Fruit fly (Drosophila melanogaster): ENCODE measurements around the gene crp.
A peak's percentile ranks its signal among the peaks of the same experiment; 100 is the strongest.

The crp gene

dm6 chr2L:16241639-16242038, 45.9 kb downstream of the crp start, which contains the start of gene CG42818:
Gene CG42818, plus strand, starts transcription at chr2L:16241939.
- TF ChIP-seq bab1 (GFP tag; optimal IDR thresholded peaks at IDR 0.05) (no peak), CG14711 (tag; optimal IDR thresholded peaks at IDR 0.05) (no peak)

- TF ChIP-seq cic (GFP tag; optimal IDR thresholded peaks at IDR 0.05) (no peak), CG5204 (GFP tag; optimal IDR thresholded peaks at IDR 0.05) (no peak), pad (GFP tag; optimal IDR thresholded peaks at IDR 0.05) (no peak), Mnt (GFP tag; optimal IDR thresholded peaks at IDR 0.05) (peak; percentile 41)
These were observed 52.7 kb downstream of the crp start for dm6 chr2L:16234817-16235216.

DNA sequence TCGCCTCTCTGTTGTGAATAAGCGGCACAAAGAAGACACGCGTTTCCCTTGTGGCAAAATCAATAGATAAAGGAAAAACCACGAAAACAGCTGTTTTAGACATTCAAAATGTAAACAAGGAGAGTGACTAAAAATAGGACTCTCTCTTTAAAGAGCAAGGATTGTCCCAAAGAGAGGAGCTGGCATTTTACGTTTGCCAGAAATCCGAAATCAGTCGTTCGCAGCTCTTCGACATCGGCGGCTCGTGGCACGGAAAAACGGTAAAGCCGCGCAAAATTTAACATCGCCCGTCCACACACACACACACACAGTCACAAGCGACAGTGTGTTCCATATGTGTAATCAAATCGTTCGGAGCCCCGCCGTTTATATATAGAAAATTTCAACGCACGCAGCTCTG, 56.3 kb downstream of the crp start, which contains the start of gene Ca-Ma2d:
TSS of gene Ca-Ma2d (plus strand) at position 211 of the 400 bp plus-strand sequence.
- TF ChIP-seq ovo (GFP tag; optimal IDR thresholded peaks at IDR 0.05) (no peak), CG14711 (tag; optimal IDR thresholded peaks at IDR 0.05) (no peak), CG7045 (GFP tag; optimal IDR thresholded peaks at IDR 0.05) (peak; percentile 18), Hr96 (GFP tag; optimal IDR thresholded peaks at IDR 0.05) (no peak)

DNA sequence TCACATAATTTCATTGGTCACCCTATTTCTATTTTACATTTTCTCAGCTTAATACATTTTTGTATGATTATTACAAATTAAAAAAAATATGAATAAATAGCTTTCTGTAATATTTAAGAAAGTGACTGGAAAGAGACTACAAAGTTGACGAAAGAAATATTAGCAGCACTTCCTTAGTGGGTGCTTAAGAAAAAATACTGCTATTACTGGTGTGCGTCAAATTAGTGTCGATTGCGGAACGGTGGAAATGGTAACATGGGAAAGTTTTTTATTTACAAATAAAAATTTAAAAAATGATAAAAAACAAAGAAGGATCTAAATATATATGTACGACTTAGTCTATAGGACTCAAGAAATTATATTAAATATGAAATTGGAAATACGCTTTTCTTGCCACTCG, 63.5 kb downstream of the crp start:
- TF ChIP-seq CG7045 (GFP tag; optimal IDR thresholded peaks at IDR 0.05) (no peak), CG5204 (GFP tag; optimal IDR thresholded peaks at IDR 0.05) (no peak), ovo (GFP tag; optimal IDR thresholded peaks at IDR 0.05) (no peak), CG12768 (GFP tag; optimal IDR thresholded peaks at IDR 0.05) (no peak), Clk (GFP tag; optimal IDR thresholded peaks at IDR 0.05) (no peak), bab1 (GFP tag; optimal IDR thresholded peaks at IDR 0.05) (no peak), Mnt (GFP tag; optimal IDR thresholded peaks at IDR 0.05) (no peak), CG7101 (tag; optimal IDR thresholded peaks at IDR 0.05) (no peak), CG1620 (GFP tag; optimal IDR thresholded peaks at IDR 0.05) (no peak), pad (GFP tag; optimal IDR thresholded peaks at IDR 0.05) (no peak), kay (GFP tag; ENCODE audit: borderline replicate concordance) (no peak), cic (GFP tag; optimal IDR thresholded peaks at IDR 0.05) (no peak), CG33017 (tag; optimal IDR thresholded peaks at IDR 0.05) (no peak), Hr96 (GFP tag; optimal IDR thresholded peaks at IDR 0.05) (no peak), cnc (optimal IDR thresholded peaks at IDR 0.05) (no peak)

- no peak for TF ChIP-seq Clk (GFP tag; optimal IDR thresholded peaks at IDR 0.05)
- no peak for TF ChIP-seq Hr96 (GFP tag; optimal IDR thresholded peaks at IDR 0.05)
- TF ChIP-seq toe (GFP tag; optimal IDR thresholded peaks at IDR 0.05): no peak
- TF ChIP-seq CG7101 (tag; optimal IDR thresholded peaks at IDR 0.05): no peak
- TF ChIP-seq cnc (optimal IDR thresholded peaks at IDR 0.05): no peak
- no peak for TF ChIP-seq cic (GFP tag; optimal IDR thresholded peaks at IDR 0.05)
- no peak for TF ChIP-seq bab1 (GFP tag; optimal IDR thresholded peaks at IDR 0.05)
- no peak for TF ChIP-seq CG11617 (GFP tag; optimal IDR thresholded peaks at IDR 0.05)
- no peak for TF ChIP-seq CG12768 (GFP tag; optimal IDR thresholded peaks at IDR 0.05)
- TF ChIP-seq tj (GFP tag; optimal IDR thresholded peaks at IDR 0.05): no peak
- no peak for TF ChIP-seq CG7045 (GFP tag; optimal IDR thresholded peaks at IDR 0.05)
- no peak for TF ChIP-seq Crg-1 (GFP tag; optimal IDR thresholded peaks at IDR 0.05)
- TF ChIP-seq Mnt (GFP tag; optimal IDR thresholded peaks at IDR 0.05): no peak
These were observed 71.2 kb downstream of the crp start for dm6 chr2L:16216298-16216697.

All from whole organism, adult.